Fruit fly (Drosophila melanogaster) whole organism, embryonic: ENCODE results near the gene TMEM216.
A peak's percentile ranks its signal among the peaks of the same experiment; 100 is the strongest.

Experiments
- CG10565 ChIP-seq: fragments of 200-800 bp; sonication (Bioruptor generic); optimal IDR thresholded peaks from 3 replicates; lab custom pipeline; 2016; ENCODE audit warnings: missing biosample characterization, mild to moderate bottlenecking, missing genetic modification characterization
- CG11093 ChIP-seq: fragments of 200-800 bp; sonication (Bioruptor generic); IDR thresholded peaks from 3 replicates; pipeline ENCODE4 v1.3.6; 2022; ENCODE audit warnings: missing biosample characterization, missing genetic modification characterization
- CG11723 ChIP-seq: fragments of 200-800 bp; sonication (Bioruptor generic); optimal IDR thresholded peaks from 2 replicates; lab custom pipeline; 2017; ENCODE audit warnings: missing biosample characterization, mild to moderate bottlenecking, missing genetic modification characterization
- CG12659 ChIP-seq: fragments of 200-800 bp; sonication (Bioruptor generic); optimal IDR thresholded peaks from 3 replicates; lab custom pipeline; 2017; ENCODE audit warnings: mild to moderate bottlenecking, missing biosample characterization, missing genetic modification reagents, missing genetic modification characterization
- CG1529 ChIP-seq: fragments of 200-800 bp; sonication (Bioruptor generic); optimal IDR thresholded peaks from 3 replicates; lab custom pipeline; 2018; ENCODE audit warnings: missing biosample characterization, missing genetic modification characterization
- CG15514 ChIP-seq: fragments of 200-800 bp; sonication (Bioruptor generic); optimal IDR thresholded peaks from 3 replicates; lab custom pipeline; 2017; ENCODE audit warnings: missing biosample characterization, missing genetic modification characterization, mild to moderate bottlenecking, moderate library complexity, missing genetic modification reagents
- CG32767 ChIP-seq: fragments of 200-800 bp; sonication (Bioruptor generic); IDR thresholded peaks from 2 replicates; pipeline ENCODE4 v1.3.6; 2022; ENCODE audit warnings: missing biosample characterization, missing genetic modification characterization
- CG34224 ChIP-seq: fragments of 200-800 bp; sonication (Bioruptor generic); IDR thresholded peaks from 3 replicates; pipeline ENCODE4 v1.3.6; 2022; ENCODE audit warnings: missing biosample characterization, missing genetic modification characterization; ENCODE audit not compliant: partially characterized antibody
- CG42726 ChIP-seq: fragments of 200-800 bp; sonication (Bioruptor generic); IDR thresholded peaks from 2 replicates; pipeline ENCODE4 v1.3.6; 2022; ENCODE audit warnings: missing biosample characterization, missing genetic modification characterization; ENCODE audit not compliant: partially characterized antibody
- CG4424 ChIP-seq: fragments of 200-800 bp; sonication (Bioruptor generic); optimal IDR thresholded peaks from 3 replicates; lab custom pipeline; 2016; ENCODE audit warnings: missing biosample characterization, missing genetic modification characterization
- CG4854 ChIP-seq: fragments of 200-800 bp; sonication (Bioruptor generic); optimal IDR thresholded peaks from 2 replicates; lab custom pipeline; 2016; ENCODE audit warnings: missing biosample characterization, missing genetic modification characterization, inconsistent platforms
- CG6654 ChIP-seq: fragments of 200-800 bp; sonication (Bioruptor generic); optimal IDR thresholded peaks from 2 replicates; lab custom pipeline; 2017; ENCODE audit warnings: missing biosample characterization, mild to moderate bottlenecking, missing genetic modification characterization
- CG7786 ChIP-seq: fragments of 200-800 bp; sonication (Bioruptor generic); optimal IDR thresholded peaks from 2 replicates; lab custom pipeline; 2016; ENCODE audit warnings: missing biosample characterization, missing genetic modification characterization
- CG7963 ChIP-seq: fragments of 200-800 bp; sonication (Bioruptor generic); IDR thresholded peaks from 3 replicates; pipeline ENCODE4 v1.3.6; 2022; ENCODE audit warnings: missing biosample characterization, missing genetic modification characterization; ENCODE audit not compliant: partially characterized antibody
- D ChIP-seq, 2 experiments: fragments of 200-800 bp in 1 of 2; fragments of >200 bp in 1 of 2; sonication (Bioruptor generic) in 1 of 2; optimal IDR thresholded peaks; 2 replicates in 1 of 2; 3 replicates in 1 of 2; lab custom pipeline; 2017; ENCODE audit warnings: mild to moderate bottlenecking in 1 of 2, missing biosample characterization in 1 of 2, missing genetic modification characterization in 1 of 2, missing genetic modification reagents in 1 of 2
- Elba2 ChIP-seq: fragments of 200-800 bp; sonication (Bioruptor generic); optimal IDR thresholded peaks from 3 replicates; lab custom pipeline; 2016; ENCODE audit warnings: missing biosample characterization, missing genetic modification characterization
- Fer1 ChIP-seq: fragments of 200-800 bp; sonication (Bioruptor generic); optimal IDR thresholded peaks from 2 replicates; lab custom pipeline; 2017; ENCODE audit warnings: missing biosample characterization, mild to moderate bottlenecking, missing genetic modification characterization
- HHEX ChIP-seq: fragments of 200-800 bp; sonication (Bioruptor generic); optimal IDR thresholded peaks from 3 replicates; lab custom pipeline; 2017; ENCODE audit warnings: missing biosample characterization, mild to moderate bottlenecking, missing genetic modification characterization, missing genetic modification reagents
- HLHmδ ChIP-seq: fragments of 200-800 bp; sonication (Bioruptor generic); optimal IDR thresholded peaks from 2 replicates; lab custom pipeline; 2018; ENCODE audit warnings: missing biosample characterization, mild to moderate bottlenecking, missing genetic modification characterization, moderate library complexity
- HmgZ ChIP-seq: fragments of 200-800 bp; sonication (Bioruptor generic); optimal IDR thresholded peaks from 2 replicates; lab custom pipeline; 2018; ENCODE audit warnings: missing biosample characterization, mild to moderate bottlenecking, missing genetic modification characterization
- Hr51 ChIP-seq, 2 experiments: fragments of 200-800 bp; sonication (Bioruptor generic); optimal IDR thresholded peaks; 2 replicates in 1 of 2; 3 replicates in 1 of 2; lab custom pipeline; 2016 to 2018; ENCODE audit warnings: missing biosample characterization in 2 of 2, missing genetic modification characterization in 2 of 2, mild to moderate bottlenecking in 1 of 2, moderate library complexity in 1 of 2
- Meics ChIP-seq: fragments of 200-800 bp; sonication (Bioruptor generic); optimal IDR thresholded peaks from 2 replicates; lab custom pipeline; 2017; ENCODE audit warnings: missing biosample characterization, mild to moderate bottlenecking, missing genetic modification characterization
- Oaz ChIP-seq: fragments of 200-800 bp; sonication (Bioruptor generic); IDR thresholded peaks from 2 replicates; pipeline ENCODE4 v1.3.6; 2022; ENCODE audit warnings: missing biosample characterization, missing genetic modification characterization
- Sin3A ChIP-seq: fragments of >200 bp; optimal IDR thresholded peaks from 2 replicates; lab custom pipeline; 2018
- Sox100B ChIP-seq: fragments of 200-800 bp; sonication (Bioruptor generic); optimal IDR thresholded peaks from 3 replicates; lab custom pipeline; 2018; ENCODE audit warnings: missing biosample characterization, mild to moderate bottlenecking, missing genetic modification characterization
- Sox102F ChIP-seq: fragments of 200-800 bp; sonication (Bioruptor generic); optimal IDR thresholded peaks from 2 replicates; lab custom pipeline; 2018; ENCODE audit warnings: missing biosample characterization, mild to moderate bottlenecking, missing genetic modification characterization, moderate library complexity
- Xrp1 ChIP-seq: fragments of 200-800 bp; sonication (Bioruptor generic); IDR thresholded peaks from 2 replicates; pipeline ENCODE4 v1.3.6; 2022; ENCODE audit warnings: missing biosample characterization, missing genetic modification characterization
- YL-1 ChIP-seq: fragments of 200-800 bp; sonication (Bioruptor generic); optimal IDR thresholded peaks from 3 replicates; lab custom pipeline; 2017; ENCODE audit warnings: missing biosample characterization, mild to moderate bottlenecking, missing genetic modification characterization
- ab ChIP-seq: fragments of 200-800 bp; sonication (Bioruptor generic); optimal IDR thresholded peaks from 2 replicates; lab custom pipeline; 2016; ENCODE audit warnings: missing biosample characterization, missing genetic modification characterization
- aop ChIP-seq: fragments of 200-800 bp; sonication (Bioruptor generic); IDR thresholded peaks from 2 replicates; pipeline ENCODE4 v1.3.6; 2022; ENCODE audit warnings: missing biosample characterization, missing genetic modification characterization
- btn ChIP-seq: fragments of 200-800 bp; sonication (Bioruptor generic); optimal IDR thresholded peaks from 2 replicates; lab custom pipeline; 2016; ENCODE audit warnings: missing biosample characterization, missing genetic modification characterization
- crc ChIP-seq: fragments of 200-800 bp; sonication (Bioruptor generic); optimal IDR thresholded peaks from 2 replicates; lab custom pipeline; 2016; ENCODE audit warnings: missing biosample characterization, missing genetic modification characterization
- danr ChIP-seq: fragments of 200-800 bp; sonication (Bioruptor generic); IDR thresholded peaks from 2 replicates; pipeline ENCODE4 v1.3.6; 2022; ENCODE audit warnings: missing biosample characterization, missing genetic modification characterization
- dmrt99B ChIP-seq: fragments of 200-800 bp; sonication (Bioruptor generic); optimal IDR thresholded peaks from 2 replicates; lab custom pipeline; 2018; ENCODE audit warnings: missing biosample characterization, mild to moderate bottlenecking, missing genetic modification characterization, moderate library complexity
- emc ChIP-seq: fragments of 200-800 bp; sonication (Bioruptor generic); optimal IDR thresholded peaks from 2 replicates; lab custom pipeline; 2016; ENCODE audit warnings: missing biosample characterization, missing genetic modification characterization
- fd3F ChIP-seq: fragments of 200-800 bp; sonication (Bioruptor generic); optimal IDR thresholded peaks from 2 replicates; lab custom pipeline; 2018; ENCODE audit warnings: missing biosample characterization, mild to moderate bottlenecking, missing genetic modification characterization, moderate library complexity
- gro ChIP-seq: fragments of 200-800 bp; sonication (Bioruptor generic); optimal IDR thresholded peaks from 2 replicates; lab custom pipeline; 2016; ENCODE audit warnings: missing biosample characterization, missing genetic modification characterization
- kni ChIP-seq: fragments of 200-800 bp; sonication (Bioruptor generic); optimal IDR thresholded peaks from 3 replicates; lab custom pipeline; 2017; ENCODE audit warnings: mild to moderate bottlenecking, missing biosample characterization, missing genetic modification reagents, missing genetic modification characterization
- lov ChIP-seq, 2 experiments: fragments of 200-800 bp in 1 of 2; fragments of >200 bp in 1 of 2; sonication (Bioruptor generic) in 1 of 2; IDR thresholded peaks in 1 of 2; optimal IDR thresholded peaks in 1 of 2; 2 replicates in 1 of 2; 3 replicates in 1 of 2; pipeline versions ENCODE4 v1.3.6 to Lab custom; 2017 to 2022; ENCODE audit warnings: missing biosample characterization in 1 of 2, missing genetic modification characterization in 1 of 2
- nerfin-1 ChIP-seq: fragments of 200-800 bp; sonication (Bioruptor generic); optimal IDR thresholded peaks from 3 replicates; lab custom pipeline; 2019; ENCODE audit warnings: missing biosample characterization, mild to moderate bottlenecking, missing genetic modification characterization, moderate library complexity
- nom ChIP-seq: fragments of 200-800 bp; sonication (Bioruptor generic); optimal IDR thresholded peaks from 2 replicates; lab custom pipeline; 2017; ENCODE audit warnings: missing biosample characterization, missing genetic modification characterization, mild to moderate bottlenecking, moderate library complexity, missing genetic modification reagents
- odd ChIP-seq: fragments of 200-800 bp; sonication (Bioruptor generic); optimal IDR thresholded peaks from 2 replicates; lab custom pipeline; 2017; ENCODE audit warnings: missing biosample characterization, mild to moderate bottlenecking, missing genetic modification characterization
- p53 ChIP-seq: fragments of 200-800 bp; sonication (Bioruptor generic); optimal IDR thresholded peaks from 2 replicates; lab custom pipeline; 2016; ENCODE audit warnings: missing biosample characterization, missing genetic modification characterization
- pfk ChIP-seq: fragments of 200-800 bp; sonication (Bioruptor generic); optimal IDR thresholded peaks from 2 replicates; lab custom pipeline; 2018; ENCODE audit warnings: missing biosample characterization, mild to moderate bottlenecking, missing genetic modification characterization, moderate library complexity
- psq ChIP-seq: fragments of 200-800 bp; sonication (Bioruptor generic); optimal IDR thresholded peaks from 2 replicates; lab custom pipeline; 2017; ENCODE audit warnings: missing biosample characterization, missing genetic modification characterization
- ro ChIP-seq: fragments of 200-800 bp; sonication (Bioruptor generic); IDR thresholded peaks from 2 replicates; pipeline ENCODE4 v1.3.6; 2022; ENCODE audit warnings: missing biosample characterization, missing genetic modification characterization
- trh ChIP-seq: fragments of 200-800 bp; sonication (Bioruptor generic); optimal IDR thresholded peaks from 2 replicates; lab custom pipeline; 2016; ENCODE audit warnings: missing biosample characterization, missing genetic modification characterization
- vnd ChIP-seq: fragments of 200-800 bp; sonication (Bioruptor generic); IDR thresholded peaks from 3 replicates; pipeline ENCODE4 v1.3.6; 2022; ENCODE audit warnings: missing biosample characterization, missing genetic modification characterization; ENCODE audit not compliant: partially characterized antibody
- wdn ChIP-seq: fragments of 200-800 bp; sonication (Bioruptor generic); IDR thresholded peaks from 2 replicates; pipeline ENCODE4 v1.3.6; 2022; ENCODE audit warnings: missing biosample characterization, missing genetic modification characterization

Gene TMEM216

DNA sequence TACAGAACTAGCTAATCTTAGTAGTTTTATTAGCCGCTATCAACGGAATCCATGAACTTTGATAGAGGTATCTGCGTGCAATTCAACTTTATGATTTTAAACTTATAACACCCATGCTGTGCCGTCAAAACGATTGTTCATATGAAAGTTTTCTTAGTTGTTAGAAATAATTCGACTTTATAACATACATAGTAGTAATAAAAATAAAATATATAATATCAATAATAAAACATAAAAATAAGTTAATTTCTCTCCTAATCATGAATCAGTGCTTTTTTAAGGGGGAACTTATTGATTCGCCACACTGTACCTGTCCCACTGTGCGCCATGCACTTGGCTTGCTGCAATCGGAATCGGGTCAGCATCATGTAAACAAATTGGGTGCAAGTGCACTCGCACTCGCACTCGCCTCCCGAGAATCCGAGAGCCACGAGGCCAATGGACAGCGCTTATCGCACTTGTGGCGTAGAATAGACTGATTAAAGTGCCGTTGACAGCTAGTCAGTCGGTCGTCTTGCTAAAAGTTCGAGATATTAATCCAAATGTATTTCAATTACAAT lies 4.1 kb upstream of the TMEM216 start (continued):
- TF ChIP-seq Oaz (GFP tag; lab: Robert Waterston, UW) (no peak), D (optimal IDR thresholded peaks at IDR 0.05; lab: Kevin White, UChicago) (no peak), D (GFP tag; optimal IDR thresholded peaks at IDR 0.05; lab: Kevin White, UChicago) (no peak), CG34224 (no peak), fd3F (GFP tag; lab: Kevin White, UChicago) (no peak), ro (no peak), CG32767 (GFP tag; lab: Robert Waterston, UW) (no peak), CG7786 (GFP tag; lab: Kevin White, UChicago) (no peak), gro (GFP tag; lab: Kevin White, UChicago) (no peak), vnd (GFP tag; lab: Robert Waterston, UW) (no peak), Meics (GFP tag; lab: Kevin White, UChicago) (no peak), crc (GFP tag; lab: Kevin White, UChicago) (no peak), pfk (GFP tag; lab: Kevin White, UChicago) (no peak), CG11093 (GFP tag; lab: Robert Waterston, UW) (no peak), Elba2 (GFP tag; lab: Kevin White, UChicago) (no peak), CG6654 (GFP tag; lab: Kevin White, UChicago) (no peak), psq (GFP tag; lab: Kevin White, UChicago) (no peak), CG4424 (GFP tag; lab: Kevin White, UChicago) (no peak), CG11723 (no peak), CG7963 (GFP tag; lab: Robert Waterston, UW) (no peak), kni (no peak), Sox102F (GFP tag; lab: Kevin White, UChicago) (peak; percentile 61), ab (GFP tag; lab: Kevin White, UChicago) (no peak), dmrt99B (tag; lab: Kevin White, UChicago) (peak; percentile 41), p53 (no peak), wdn (GFP tag; lab: Robert Waterston, UW) (no peak), lov (optimal IDR thresholded peaks at IDR 0.05; lab: Kevin White, UChicago) (no peak), lov (GFP tag; IDR thresholded peaks at IDR 0.05; lab: Robert Waterston, UW) (no peak), Fer1 (GFP tag; lab: Kevin White, UChicago) (no peak), CG12659 (GFP tag; lab: Kevin White, UChicago) (no peak), Sox100B (peak; percentile 17), HLHmδ (GFP tag; lab: Kevin White, UChicago) (no peak), odd (GFP tag; lab: Kevin White, UChicago) (no peak), emc (GFP tag; lab: Kevin White, UChicago) (no peak), HHEX (GFP tag; lab: Kevin White, UChicago) (no peak), trh (GFP tag; lab: Kevin White, UChicago) (no peak), nerfin-1 (tag; lab: Kevin White, UChicago) (no peak), nom (GFP tag; lab: Kevin White, UChicago) (no peak), CG42726 (GFP tag; lab: Robert Waterston, UW) (no peak), HmgZ (tag; lab: Kevin White, UChicago) (no peak), CG4854 (GFP tag; lab: Kevin White, UChicago) (no peak), Xrp1 (GFP tag; lab: Robert Waterston, UW) (no peak), CG10565 (GFP tag; lab: Kevin White, UChicago) (no peak), CG15514 (no peak), CG1529 (GFP tag; lab: Kevin White, UChicago) (no peak), YL-1 (no peak), Sin3A (lab: Kevin White, UChicago) (no peak), Hr51 (GFP tag; optimal IDR thresholded peaks at IDR 0.05; lab: Kevin White, UChicago) (peak in 1 of 2 experiments; percentile 63), btn (GFP tag; lab: Kevin White, UChicago) (no peak), danr (GFP tag; lab: Robert Waterston, UW) (no peak), aop (GFP tag; lab: Robert Waterston, UW) (no peak)
